Worm (Caenorhabditis elegans) whole organism, young adult: ENCODE data around the gene EEED8.3.

Experiments
- B0261.1 ChIP-seq: sonication (generic microtip); optimal IDR thresholded peaks from 2 replicates; lab custom pipeline; 2016; ENCODE audit warnings: mild to moderate bottlenecking, missing genetic modification characterization, moderate library complexity, missing compliant biosample characterization
- D2030.7 ChIP-seq: fragments of 200-800 bp; sonication (Bioruptor generic); IDR thresholded peaks from 2 replicates; pipeline ENCODE4 v1.3.6; 2022; ENCODE audit warnings: missing genetic modification reagents, missing genetic modification characterization, missing compliant biosample characterization
- F22D6.2 ChIP-seq: sonication (generic microtip); optimal IDR thresholded peaks from 2 replicates; lab custom pipeline; 2016; ENCODE audit warnings: mild to moderate bottlenecking, missing genetic modification characterization, missing compliant biosample characterization
- F23B12.7 ChIP-seq: sonication (generic microtip); optimal IDR thresholded peaks from 2 replicates; lab custom pipeline; 2017; ENCODE audit warnings: missing genetic modification characterization, mild to moderate bottlenecking, missing compliant biosample characterization, antibody characterized with exemption, moderate library complexity; ENCODE audit not compliant: insufficient read depth
- F33H1.4 ChIP-seq: fragments of 200-800 bp; sonication (Bioruptor generic); IDR thresholded peaks from 2 replicates; pipeline ENCODE4 v1.3.6; 2022; ENCODE audit warnings: missing genetic modification reagents, missing genetic modification characterization, missing compliant biosample characterization
- F37B4.10 ChIP-seq: fragments of 200-800 bp; sonication (Bioruptor generic); IDR thresholded peaks from 2 replicates; pipeline ENCODE4 v1.3.6; 2022; ENCODE audit warnings: missing genetic modification characterization, missing compliant biosample characterization
- F49E8.2 ChIP-seq: sonication (generic microtip); optimal IDR thresholded peaks from 3 replicates; lab custom pipeline; 2017; ENCODE audit warnings: missing genetic modification characterization, mild to moderate bottlenecking, missing compliant biosample characterization, antibody characterized with exemption, moderate library complexity; ENCODE audit not compliant: insufficient read depth
- F55B11.4 ChIP-seq: sonication (generic microtip); optimal IDR thresholded peaks from 2 replicates; lab custom pipeline; 2016; ENCODE audit warnings: missing compliant biosample characterization, missing genetic modification characterization, borderline replicate concordance; ENCODE audit not compliant: insufficient read depth
- F57A8.1 ChIP-seq: fragments of 200-800 bp; sonication (Bioruptor generic); optimal IDR thresholded peaks from 2 replicates; lab custom pipeline; 2018; ENCODE audit warnings: mild to moderate bottlenecking, missing genetic modification characterization, moderate library complexity, missing compliant biosample characterization
- Y53G8AR.9 ChIP-seq: fragments of 200-800 bp; sonication (Bioruptor generic); conservative IDR thresholded peaks from 2 replicates; pipeline ENCODE4 v1.3.6; 2022; ENCODE audit warnings: missing genetic modification reagents, missing genetic modification characterization, missing compliant biosample characterization
- Y95B8A.8 ChIP-seq: fragments of 200-800 bp; sonication (Bioruptor generic); IDR thresholded peaks from 2 replicates; pipeline ENCODE4 v1.3.6; 2022; ENCODE audit warnings: missing genetic modification reagents, missing genetic modification characterization, missing compliant biosample characterization
- ZK185.1 ChIP-seq: sonication (generic microtip); optimal IDR thresholded peaks from 2 replicates; lab custom pipeline; 2016; ENCODE audit warnings: mild to moderate bottlenecking, missing genetic modification characterization, missing compliant biosample characterization; ENCODE audit not compliant: poor library complexity, severe bottlenecking
- akir-1 ChIP-seq: fragments of 200-800 bp; sonication (Bioruptor generic); optimal IDR thresholded peaks from 2 replicates; lab custom pipeline; 2018; ENCODE audit warnings: mild to moderate bottlenecking, missing genetic modification characterization, moderate library complexity, missing compliant biosample characterization
- aptf-2 ChIP-seq: fragments of 200-800 bp; sonication (Bioruptor generic); conservative IDR thresholded peaks from 2 replicates; pipeline ENCODE4 v1.3.6; 2022; ENCODE audit warnings: missing genetic modification reagents, missing genetic modification characterization, missing compliant biosample characterization
- aptf-3 ChIP-seq: fragments of 200-800 bp; sonication (Bioruptor generic); IDR thresholded peaks from 2 replicates; pipeline ENCODE4 v1.3.6; 2022; ENCODE audit warnings: missing genetic modification characterization, missing compliant biosample characterization
- cebp-2 ChIP-seq: fragments of 200-800 bp; sonication (Bioruptor generic); IDR thresholded peaks from 2 replicates; pipeline ENCODE4 v1.3.6; 2022; ENCODE audit warnings: missing genetic modification characterization, missing compliant biosample characterization
- ceh-79 ChIP-seq: sonication (generic microtip); optimal IDR thresholded peaks from 2 replicates; lab custom pipeline; 2017; ENCODE audit warnings: mild to moderate bottlenecking, missing genetic modification characterization, missing compliant biosample characterization
- chd-7 ChIP-seq: sonication (generic microtip); optimal IDR thresholded peaks from 2 replicates; lab custom pipeline; 2016; ENCODE audit warnings: mild to moderate bottlenecking, missing genetic modification characterization, moderate library complexity, missing compliant biosample characterization
- dox-1 ChIP-seq: fragments of 200-800 bp; sonication (Bioruptor generic); IDR thresholded peaks from 2 replicates; pipeline ENCODE4 v1.3.6; 2022; ENCODE audit warnings: missing genetic modification reagents, missing genetic modification characterization, missing compliant biosample characterization
- efl-1 ChIP-seq: fragments of 150-350 bp; optimal IDR thresholded peaks from 2 replicates; lab custom pipeline; 2014; ENCODE audit warnings: missing biosample characterization, missing genetic modification reagents, missing genetic modification characterization
- egl-44 ChIP-seq: fragments of 200-800 bp; sonication (Bioruptor generic); IDR thresholded peaks from 2 replicates; pipeline ENCODE4 v1.3.6; 2022; ENCODE audit warnings: missing genetic modification reagents, missing genetic modification characterization, missing compliant biosample characterization
- ekl-4 ChIP-seq: fragments of 200-800 bp; sonication (Bioruptor generic); IDR thresholded peaks from 2 replicates; pipeline ENCODE4 v1.3.6; 2022; ENCODE audit warnings: missing genetic modification reagents, missing genetic modification characterization, missing compliant biosample characterization
- him-1 ChIP-seq: sonication (generic microtip); optimal IDR thresholded peaks from 2 replicates; lab custom pipeline; 2016; ENCODE audit warnings: missing genotype, missing genetic modification reagents, missing genetic modification characterization, missing compliant biosample characterization
- hmg-1.2 ChIP-seq: fragments of 200-800 bp; sonication (Bioruptor generic); IDR thresholded peaks from 2 replicates; pipeline ENCODE4 v1.3.6; 2022; ENCODE audit warnings: missing genetic modification reagents, missing genetic modification characterization, missing compliant biosample characterization
- hsf-1 ChIP-seq: fragments of 200-800 bp; sonication (Bioruptor generic); IDR thresholded peaks from 2 replicates; pipeline ENCODE4 v1.3.6; 2022; ENCODE audit warnings: missing genetic modification reagents, missing genetic modification characterization, missing compliant biosample characterization
- let-526 ChIP-seq: fragments of 200-800 bp; sonication (Bioruptor generic); IDR thresholded peaks from 2 replicates; pipeline ENCODE4 v1.3.6; 2022; ENCODE audit warnings: missing genetic modification reagents, missing genetic modification characterization, missing compliant biosample characterization
- lin-26 ChIP-seq: fragments of 200-800 bp; sonication (Bioruptor generic); IDR thresholded peaks from 2 replicates; pipeline ENCODE4 v1.3.6; 2022; ENCODE audit warnings: missing genetic modification reagents, missing genetic modification characterization, missing compliant biosample characterization
- lin-54 ChIP-seq: fragments of 200-800 bp; sonication (Bioruptor generic); optimal IDR thresholded peaks from 2 replicates; lab custom pipeline; 2018; ENCODE audit warnings: mild to moderate bottlenecking, missing genetic modification characterization, missing compliant biosample characterization
- madf-8 ChIP-seq: fragments of 200-800 bp; sonication (Bioruptor generic); conservative IDR thresholded peaks from 2 replicates; pipeline ENCODE4 v1.3.6; 2022; ENCODE audit warnings: missing genetic modification reagents, missing genetic modification characterization, missing compliant biosample characterization
- mcd-1 ChIP-seq: fragments of 200-800 bp; sonication (Bioruptor generic); IDR thresholded peaks from 2 replicates; pipeline ENCODE4 v1.3.6; 2022; ENCODE audit warnings: missing genetic modification reagents, missing genetic modification characterization, missing compliant biosample characterization
- mes-4 ChIP-seq: sonication (generic microtip); optimal IDR thresholded peaks from 2 replicates; lab custom pipeline; 2016; ENCODE audit warnings: missing genotype, missing genetic modification characterization, missing compliant biosample characterization
- nfya-1 ChIP-seq: sonication (generic microtip); optimal IDR thresholded peaks from 2 replicates; lab custom pipeline; 2017; ENCODE audit warnings: antibody characterized with exemption, missing compliant biosample characterization, missing genetic modification characterization, borderline replicate concordance; ENCODE audit not compliant: insufficient read depth
- nfya-2 ChIP-seq: fragments of 200-800 bp; sonication (Bioruptor generic); IDR thresholded peaks from 2 replicates; pipeline ENCODE4 v1.3.6; 2022; ENCODE audit warnings: missing genetic modification reagents, missing genetic modification characterization, missing compliant biosample characterization
- sdz-38 ChIP-seq: sonication (generic microtip); optimal IDR thresholded peaks from 2 replicates; lab custom pipeline; 2016; ENCODE audit warnings: missing genotype, missing genetic modification characterization, missing compliant biosample characterization
- snpc-1.1 ChIP-seq: sonication (generic microtip); optimal IDR thresholded peaks from 2 replicates; lab custom pipeline; 2017; ENCODE audit warnings: missing genetic modification characterization, mild to moderate bottlenecking, missing compliant biosample characterization, antibody characterized with exemption, moderate library complexity, missing genotype, missing genetic modification reagents; ENCODE audit not compliant: insufficient read depth
- snpc-3.4 ChIP-seq: sonication (generic microtip); optimal IDR thresholded peaks from 2 replicates; lab custom pipeline; 2017; ENCODE audit warnings: missing genetic modification characterization, mild to moderate bottlenecking, missing compliant biosample characterization, antibody characterized with exemption, moderate library complexity, missing genotype, missing genetic modification reagents
- snpc-4 ChIP-seq, 5 experiments: fragments of 150-350 bp in 1 of 5; sonication (generic microtip) in 4 of 5; optimal IDR thresholded peaks; 2 replicates each; lab custom pipeline; 2014 to 2018; ENCODE audit warnings: missing genetic modification characterization in 5 of 5, missing biosample characterization in 3 of 5, antibody characterized with exemption in 2 of 5, mild to moderate bottlenecking in 2 of 5, missing compliant biosample characterization in 2 of 5, missing genotype in 2 of 5, moderate library complexity in 2 of 5, missing genetic modification reagents in 1 of 5
- sptf-2 ChIP-seq: fragments of 200-800 bp; sonication (Bioruptor generic); optimal IDR thresholded peaks from 2 replicates; lab custom pipeline; 2018; ENCODE audit warnings: mild to moderate bottlenecking, missing genetic modification characterization, missing compliant biosample characterization
- tbp1 ChIP-seq: fragments of 200-800 bp; sonication (Bioruptor generic); optimal IDR thresholded peaks from 2 replicates; lab custom pipeline; 2018; ENCODE audit warnings: mild to moderate bottlenecking, missing genetic modification characterization, missing compliant biosample characterization
- tlf-1 ChIP-seq: fragments of 200-800 bp; sonication (Bioruptor generic); optimal IDR thresholded peaks from 2 replicates; lab custom pipeline; 2018; ENCODE audit warnings: mild to moderate bottlenecking, missing genetic modification characterization, missing compliant biosample characterization
- unc-130 ChIP-seq: sonication (generic microtip); optimal IDR thresholded peaks from 2 replicates; lab custom pipeline; 2016; ENCODE audit warnings: missing genetic modification reagents, missing genetic modification characterization, missing compliant biosample characterization
- xnd-1 ChIP-seq: sonication (generic microtip); optimal IDR thresholded peaks from 2 replicates; lab custom pipeline; 2016; ENCODE audit warnings: missing genotype, missing genetic modification reagents, missing genetic modification characterization, missing compliant biosample characterization
- zim-3 ChIP-seq: sonication (generic microtip); optimal IDR thresholded peaks from 2 replicates; lab custom pipeline; 2017; ENCODE audit warnings: mild to moderate bottlenecking, missing genetic modification characterization, moderate library complexity, missing compliant biosample characterization
- ztf-18 ChIP-seq: sonication (generic microtip); optimal IDR thresholded peaks from 2 replicates; lab custom pipeline; 2016; ENCODE audit warnings: missing genotype, mild to moderate bottlenecking, missing genetic modification characterization, missing compliant biosample characterization

The EEED8.3 gene

ce11 chrII:5420947-5421614 is 7.0 kb downstream of the EEED8.3 start, which contains the start of gene tofu-6 (continued):
- TF ChIP-seq nfya-2 (GFP tag; lab: Robert Waterston, UW) (no peak), ZK185.1 (tag; lab: Kevin White, UChicago) (no peak), F23B12.7 (tag; lab: Kevin White, UChicago) (peak; percentile 61), lin-26 (GFP tag; lab: Robert Waterston, UW) (no peak), xnd-1 (peak; percentile 94), zim-3 (tag; lab: Kevin White, UChicago) (no peak), mes-4 (tag; lab: Kevin White, UChicago) (no peak), sptf-2 (no peak), tbp1 (GFP tag; lab: Kevin White, UChicago) (no peak), snpc-3.4 (peak; percentile 78), F33H1.4 (GFP tag; lab: Robert Waterston, UW) (peak; percentile 78), hmg-1.2 (GFP tag; lab: Robert Waterston, UW) (0 out of 2 replicates have a peak, but pooled peaks have one; percentile 32), aptf-2 (GFP tag; lab: Robert Waterston, UW) (no peak), B0261.1 (no peak), nfya-1 (tag; lab: Kevin White, UChicago) (no peak), Y53G8AR.9 (GFP tag; lab: Robert Waterston, UW) (no peak), efl-1 (GFP tag; lab: Kevin White, UChicago) (peak; percentile 95), unc-130 (GFP tag; lab: Kevin White, UChicago) (no peak), F49E8.2 (peak; percentile 43), tlf-1 (GFP tag; lab: Kevin White, UChicago) (peak; percentile 39), sdz-38 (tag; lab: Kevin White, UChicago) (no peak), hsf-1 (0 out of 2 replicates have a peak, but pooled peaks have one; percentile 35), F57A8.1 (GFP tag; lab: Kevin White, UChicago) (no peak), F55B11.4 (tag; lab: Kevin White, UChicago) (no peak), egl-44 (GFP tag; lab: Robert Waterston, UW) (no peak), snpc-4 (GFP tag; optimal IDR thresholded peaks at IDR 0.05; lab: Kevin White, UChicago) (no peak), snpc-4 (tag; optimal IDR thresholded peaks at IDR 0.05; lab: Kevin White, UChicago) (peak in 1 of 4 experiments; percentile 5), akir-1 (GFP tag; lab: Kevin White, UChicago) (no peak), aptf-3 (GFP tag; lab: Robert Waterston, UW) (no peak), dox-1 (GFP tag; lab: Robert Waterston, UW) (peak; percentile 63), Y95B8A.8 (peak; percentile 50; the same call in 1 of the 2 replicates), F22D6.2 (tag; lab: Kevin White, UChicago) (no peak), ztf-18 (no peak)

ce11 chrII:5423832-5424231 is 9.8 kb downstream of the EEED8.3 start, which contains the start of gene F07F6.7:
Gene F07F6.7 (minus strand): TSS chrII:5423858.
- TF ChIP-seq xnd-1, result peak; percentile 67
- peak; percentile 76 for TF ChIP-seq F33H1.4 (GFP tag; lab: Robert Waterston, UW)
- peak; percentile 20; the same call in 1 of the 2 replicates for TF ChIP-seq mcd-1
- TF ChIP-seq snpc-1.1, result no peak
- no peak for TF ChIP-seq D2030.7
- peak; percentile 49 for TF ChIP-seq madf-8
- no peak for TF ChIP-seq tlf-1 (GFP tag; lab: Kevin White, UChicago)
- TF ChIP-seq him-1 (tag; lab: Kevin White, UChicago), result peak; percentile 15
- no peak for TF ChIP-seq chd-7 (tag; lab: Kevin White, UChicago)
- TF ChIP-seq F55B11.4 (tag; lab: Kevin White, UChicago), result no peak
- TF ChIP-seq snpc-4 (GFP tag; optimal IDR thresholded peaks at IDR 0.05; lab: Kevin White, UChicago), result no peak
- TF ChIP-seq snpc-4 (tag; optimal IDR thresholded peaks at IDR 0.05; lab: Kevin White, UChicago), result peak in 1 of 4 experiments; percentile 14
- TF ChIP-seq F23B12.7 (tag; lab: Kevin White, UChicago), result no peak
- TF ChIP-seq Y53G8AR.9 (GFP tag; lab: Robert Waterston, UW), result no peak
- TF ChIP-seq cebp-2 (GFP tag; lab: Robert Waterston, UW), result no peak
- TF ChIP-seq ekl-4, result no peak
- no peak for TF ChIP-seq let-526 (GFP tag; lab: Robert Waterston, UW)
- TF ChIP-seq ceh-79 (tag; lab: Kevin White, UChicago), result no peak
- TF ChIP-seq F37B4.10 (GFP tag; lab: Robert Waterston, UW), result no peak
- TF ChIP-seq lin-54 (GFP tag; lab: Kevin White, UChicago), result peak; percentile 24
